Worm (Caenorhabditis elegans) whole organism, young adult: ENCODE measurements around the gene Y47D7A.3.

Source experiments
- B0035.1 ChIP-seq: sonication (generic microtip); optimal IDR thresholded peaks from 2 replicates; lab custom pipeline; 2016; ENCODE audit warnings: missing genetic modification characterization, mild to moderate bottlenecking, missing compliant biosample characterization, missing genotype, missing genetic modification reagents
- C06A6.2 ChIP-seq: fragments of 200-800 bp; sonication (Bioruptor generic); conservative IDR thresholded peaks from 2 replicates; pipeline ENCODE4 v1.3.6; 2022; ENCODE audit warnings: missing genetic modification characterization, missing compliant biosample characterization
- C17E4.6 ChIP-seq: fragments of 200-800 bp; sonication (Bioruptor generic); IDR thresholded peaks from 2 replicates; pipeline ENCODE4 v1.3.6; 2022; ENCODE audit warnings: missing genetic modification reagents, missing genetic modification characterization, missing compliant biosample characterization
- ceh-100 ChIP-seq: fragments of 200-800 bp; sonication (Bioruptor generic); IDR thresholded peaks from 2 replicates; pipeline ENCODE4 v1.3.6; 2022; ENCODE audit warnings: missing genetic modification reagents, missing genetic modification characterization, missing compliant biosample characterization
- ekl-4 ChIP-seq: fragments of 200-800 bp; sonication (Bioruptor generic); IDR thresholded peaks from 2 replicates; pipeline ENCODE4 v1.3.6; 2022; ENCODE audit warnings: missing genetic modification reagents, missing genetic modification characterization, missing compliant biosample characterization
- hmg-1.2 ChIP-seq: fragments of 200-800 bp; sonication (Bioruptor generic); IDR thresholded peaks from 2 replicates; pipeline ENCODE4 v1.3.6; 2022; ENCODE audit warnings: missing genetic modification reagents, missing genetic modification characterization, missing compliant biosample characterization
- hmg-20 ChIP-seq: fragments of 200-800 bp; sonication (Bioruptor generic); IDR thresholded peaks from 2 replicates; pipeline ENCODE4 v1.3.6; 2022; ENCODE audit warnings: missing genetic modification reagents, missing genetic modification characterization, missing compliant biosample characterization
- let-526 ChIP-seq: fragments of 200-800 bp; sonication (Bioruptor generic); IDR thresholded peaks from 2 replicates; pipeline ENCODE4 v1.3.6; 2022; ENCODE audit warnings: missing genetic modification reagents, missing genetic modification characterization, missing compliant biosample characterization
- madf-3 ChIP-seq: fragments of 200-800 bp; sonication (Bioruptor generic); IDR thresholded peaks from 2 replicates; pipeline ENCODE4 v1.3.6; 2022; ENCODE audit warnings: missing genetic modification reagents, missing genetic modification characterization, missing compliant biosample characterization
- nfya-1 ChIP-seq: sonication (generic microtip); optimal IDR thresholded peaks from 2 replicates; lab custom pipeline; 2017; ENCODE audit warnings: antibody characterized with exemption, missing compliant biosample characterization, missing genetic modification characterization, borderline replicate concordance; ENCODE audit not compliant: insufficient read depth
- nhr-90 ChIP-seq: sonication (generic microtip); optimal IDR thresholded peaks from 2 replicates; lab custom pipeline; 2016; ENCODE audit warnings: missing genotype, mild to moderate bottlenecking, missing genetic modification characterization, missing compliant biosample characterization
- snpc-4 ChIP-seq, 5 experiments: fragments of 150-350 bp in 1 of 5; sonication (generic microtip) in 4 of 5; optimal IDR thresholded peaks; 2 replicates each; lab custom pipeline; 2014 to 2018; ENCODE audit warnings: missing genetic modification characterization in 5 of 5, missing biosample characterization in 3 of 5, antibody characterized with exemption in 2 of 5, mild to moderate bottlenecking in 2 of 5, missing compliant biosample characterization in 2 of 5, missing genotype in 2 of 5, moderate library complexity in 2 of 5, missing genetic modification reagents in 1 of 5

DNA sequence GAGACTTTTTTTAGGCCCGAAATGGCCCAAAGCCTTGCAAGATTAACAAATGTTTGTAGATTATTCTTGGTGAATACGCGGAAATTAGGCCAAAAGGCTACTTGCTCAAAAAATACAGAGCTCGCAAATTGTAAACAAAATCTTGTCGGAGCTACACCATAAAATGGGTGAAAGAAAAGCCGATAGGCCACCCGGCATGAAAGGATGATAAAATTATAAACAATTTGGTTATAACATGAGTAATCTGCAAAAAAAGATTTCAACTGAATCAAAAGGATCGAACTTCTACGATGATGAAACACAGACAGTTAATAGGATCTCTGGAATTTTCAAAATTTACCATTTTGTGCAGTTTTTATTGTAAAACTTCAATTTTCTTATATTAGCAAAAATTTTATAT is 12.6 kb upstream of the Y47D7A.3 start:
- TF ChIP-seq snpc-4 (GFP tag; optimal IDR thresholded peaks at IDR 0.05; lab: Kevin White, UChicago): no peak
- no peak for TF ChIP-seq snpc-4 (tag; optimal IDR thresholded peaks at IDR 0.05; lab: Kevin White, UChicago)
- no peak for TF ChIP-seq hmg-20 (GFP tag; lab: Robert Waterston, UW)
- no peak for TF ChIP-seq madf-3 (GFP tag; lab: Robert Waterston, UW)
- no peak for TF ChIP-seq C06A6.2
- TF ChIP-seq B0035.1 (tag; lab: Kevin White, UChicago): no peak
- TF ChIP-seq hmg-1.2 (GFP tag; lab: Robert Waterston, UW): no peak
- TF ChIP-seq C17E4.6 (GFP tag; lab: Robert Waterston, UW): no peak
- TF ChIP-seq nfya-1: no peak
- TF ChIP-seq nhr-90: no peak
- no peak for TF ChIP-seq let-526 (GFP tag; lab: Robert Waterston, UW)
- no peak for TF ChIP-seq ekl-4 (GFP tag; lab: Robert Waterston, UW)
- TF ChIP-seq ceh-100: no peak
